In genomic region chrII:1670260-1670879, ce11 we compare ENCODE assay signal across 5 worm cellular contexts.
TF ChIP-seq lines count a peak whose summit lies in the region.

Gene nhx-6, plus strand, starts transcription at chrII:1670829.

TF ChIP-seq in whole organism, L1 larva, 84 proteins besides CTCF, POLR2A, EP300 and RAD21:
- TF ChIP-seq elt-3 (tag; optimal IDR thresholded peaks at IDR 0.05; lab: Kevin White, UChicago) (no peak), elt-2 (tag; optimal IDR thresholded peaks at IDR 0.05; lab: Kevin White, UChicago) (peak; percentile 77)

TF ChIP-seq in whole organism, L2 larva, 48 proteins besides CTCF, POLR2A, EP300 and RAD21:
- TF ChIP-seq lin-11 (tag; optimal IDR thresholded peaks at IDR 0.05; lab: Kevin White, UChicago) (no peak), fos-1 (tag; optimal IDR thresholded peaks at IDR 0.05; lab: Kevin White, UChicago) (no peak), nhr-23 (tag; optimal IDR thresholded peaks at IDR 0.05; lab: Kevin White, UChicago) (peak; percentile 9), unc-39 (tag; optimal IDR thresholded peaks at IDR 0.05; lab: Kevin White, UChicago) (no peak)

TF ChIP-seq in whole organism, L3 larva, 47 proteins besides CTCF, POLR2A, EP300 and RAD21:
- TF ChIP-seq nhr-67 (tag; optimal IDR thresholded peaks at IDR 0.05; lab: Kevin White, UChicago) (no peak), nhr-237 (tag; optimal IDR thresholded peaks at IDR 0.05; lab: Kevin White, UChicago) (no peak), nhr-25 (tag; optimal IDR thresholded peaks at IDR 0.05; lab: Kevin White, UChicago) (no peak), ceh-28 (tag; optimal IDR thresholded peaks at IDR 0.05; lab: Kevin White, UChicago) (no peak), sea-2 (GFP tag; optimal IDR thresholded peaks at IDR 0.05; lab: Kevin White, UChicago) (no peak), pqm-1 (tag; optimal IDR thresholded peaks at IDR 0.05; lab: Kevin White, UChicago) (peak; percentile 5), elt-2 (tag; optimal IDR thresholded peaks at IDR 0.05; lab: Kevin White, UChicago) (peak; percentile 66), elt-1 (tag; optimal IDR thresholded peaks at IDR 0.05; lab: Kevin White, UChicago) (no peak), lsy-12 (tag; optimal IDR thresholded peaks at IDR 0.05; lab: Kevin White, UChicago) (no peak), fos-1 (tag; optimal IDR thresholded peaks at IDR 0.05; lab: Kevin White, UChicago) (no peak), mml-1 (tag; optimal IDR thresholded peaks at IDR 0.05; lab: Kevin White, UChicago) (no peak)

TF ChIP-seq in whole organism, L4 larva, 104 proteins besides CTCF, POLR2A, EP300 and RAD21:
- TF ChIP-seq set-16 (GFP tag; IDR thresholded peaks at IDR 0.05; lab: Robert Waterston, UW): no peak
- TF ChIP-seq arid-1 (GFP tag; conservative IDR thresholded peaks at IDR 0.05; lab: Robert Waterston, UW): no peak
- TF ChIP-seq pqm-1 (tag; optimal IDR thresholded peaks at IDR 0.05; lab: Kevin White, UChicago): no peak
- peak; percentile 25 for TF ChIP-seq hlh-11 (tag; optimal IDR thresholded peaks at IDR 0.05; lab: Kevin White, UChicago)
- TF ChIP-seq attf-4 (tag; optimal IDR thresholded peaks at IDR 0.05; lab: Kevin White, UChicago): no peak
- TF ChIP-seq mep-1 (tag; optimal IDR thresholded peaks at IDR 0.05; lab: Kevin White, UChicago): no peak
- no peak for TF ChIP-seq dmd-9 (GFP tag; IDR thresholded peaks at IDR 0.05; lab: Robert Waterston, UW)
- TF ChIP-seq nhr-28 (tag; optimal IDR thresholded peaks at IDR 0.05; lab: Kevin White, UChicago): peak; percentile 6
- no peak for TF ChIP-seq lin-15B (tag; optimal IDR thresholded peaks at IDR 0.05; lab: Kevin White, UChicago)
- no peak for TF ChIP-seq mxl-2 (GFP tag; conservative IDR thresholded peaks at IDR 0.05; lab: Robert Waterston, UW)
- no peak for TF ChIP-seq dmd-8 (GFP tag; IDR thresholded peaks at IDR 0.05; lab: Robert Waterston, UW)
- TF ChIP-seq aha-1 (tag; lab: Kevin White, UChicago): peak; percentile 46
- TF ChIP-seq hlh-30 (tag; optimal IDR thresholded peaks at IDR 0.05; lab: Kevin White, UChicago; ENCODE audit: insufficient read depth): no peak
- TF ChIP-seq daf-8 (GFP tag; IDR thresholded peaks at IDR 0.05; lab: Robert Waterston, UW): no peak
- no peak for TF ChIP-seq lin-1 (GFP tag; IDR thresholded peaks at IDR 0.05; lab: Robert Waterston, UW)
- no peak for TF ChIP-seq egl-43 (GFP tag; IDR thresholded peaks at IDR 0.05; lab: Robert Waterston, UW)
- TF ChIP-seq lir-3 (tag; optimal IDR thresholded peaks at IDR 0.05; lab: Kevin White, UChicago): no peak

TF ChIP-seq in whole organism, young adult, 124 proteins besides CTCF, POLR2A, EP300 and RAD21:
- TF ChIP-seq dox-1 (GFP tag; IDR thresholded peaks at IDR 0.05; lab: Robert Waterston, UW): 0 out of 2 replicates have a peak, but pooled peaks have one; percentile 17
- no peak for TF ChIP-seq ceh-91 (GFP tag; IDR thresholded peaks at IDR 0.05; lab: Robert Waterston, UW)
- TF ChIP-seq nhr-80 (tag; optimal IDR thresholded peaks at IDR 0.05; lab: Kevin White, UChicago): peak; percentile 47
